Fruit fly (Drosophila melanogaster) whole organism, embryonic: ENCODE results near the gene soti.
A peak's percentile ranks its signal among the peaks of the same experiment; 100 is the strongest.

Experiments
- Aef1 ChIP-seq: fragments of 200-800 bp; sonication (Bioruptor generic); IDR thresholded peaks from 3 replicates; pipeline ENCODE4 v1.3.6; 2022; ENCODE audit warnings: missing biosample characterization, missing genetic modification characterization
- CG10147 ChIP-seq: fragments of 200-800 bp; sonication (Bioruptor generic); optimal IDR thresholded peaks from 2 replicates; lab custom pipeline; 2019; ENCODE audit warnings: missing biosample characterization, mild to moderate bottlenecking, missing genetic modification characterization, moderate library complexity
- CG11456 ChIP-seq: fragments of 200-800 bp; sonication (Bioruptor generic); IDR thresholded peaks from 3 replicates; pipeline ENCODE4 v1.3.6; 2022; ENCODE audit warnings: missing biosample characterization, missing genetic modification characterization
- CG1233 ChIP-seq: fragments of 200-800 bp; sonication (Bioruptor generic); optimal IDR thresholded peaks from 4 replicates; lab custom pipeline; 2018; ENCODE audit warnings: missing biosample characterization, mild to moderate bottlenecking, missing genetic modification characterization
- CG15269 ChIP-seq: fragments of 200-800 bp; sonication (Bioruptor generic); optimal IDR thresholded peaks from 2 replicates; lab custom pipeline; 2018; ENCODE audit warnings: missing biosample characterization, mild to moderate bottlenecking, missing genetic modification characterization, moderate library complexity
- CG17829 ChIP-seq: fragments of 200-800 bp; optimal IDR thresholded peaks from 2 replicates; lab custom pipeline; 2019; ENCODE audit warnings: missing biosample characterization, mild to moderate bottlenecking, missing genetic modification characterization, moderate library complexity
- CG18764 ChIP-seq: fragments of 200-800 bp; sonication (Bioruptor generic); optimal IDR thresholded peaks from 3 replicates; lab custom pipeline; 2016; ENCODE audit warnings: missing biosample characterization, missing genetic modification characterization
- CG2199 ChIP-seq: fragments of 200-800 bp; sonication (Bioruptor generic); IDR thresholded peaks from 3 replicates; pipeline ENCODE4 v1.3.6; 2022; ENCODE audit warnings: missing biosample characterization, missing genetic modification characterization
- CG2678 ChIP-seq: fragments of 200-800 bp; sonication (Bioruptor generic); optimal IDR thresholded peaks from 3 replicates; lab custom pipeline; 2019; ENCODE audit warnings: missing biosample characterization, mild to moderate bottlenecking, missing genetic modification characterization, moderate library complexity
- CG2712 ChIP-seq: fragments of 200-800 bp; optimal IDR thresholded peaks from 3 replicates; lab custom pipeline; 2019; ENCODE audit warnings: missing biosample characterization, mild to moderate bottlenecking, missing genetic modification characterization, moderate library complexity
- CG3407 ChIP-seq: fragments of 200-800 bp; sonication (Bioruptor generic); optimal IDR thresholded peaks from 2 replicates; lab custom pipeline; 2018; ENCODE audit warnings: missing biosample characterization, mild to moderate bottlenecking, missing genetic modification characterization
- CG3726 ChIP-seq: fragments of 200-800 bp; sonication (Bioruptor generic); IDR thresholded peaks from 3 replicates; pipeline ENCODE4, ENCODE4 v1.3.6; 2022; ENCODE audit warnings: missing biosample characterization, missing genetic modification characterization
- CG4617 ChIP-seq: fragments of 200-800 bp; sonication (Bioruptor generic); optimal IDR thresholded peaks from 3 replicates; lab custom pipeline; 2016; ENCODE audit warnings: missing biosample characterization, missing genetic modification characterization, borderline replicate concordance
- CG4854 ChIP-seq: fragments of 200-800 bp; sonication (Bioruptor generic); optimal IDR thresholded peaks from 2 replicates; lab custom pipeline; 2016; ENCODE audit warnings: missing biosample characterization, missing genetic modification characterization, inconsistent platforms
- CG6175 ChIP-seq: fragments of 200-800 bp; sonication (Bioruptor generic); IDR thresholded peaks from 3 replicates; pipeline ENCODE4 v1.3.6; 2022; ENCODE audit warnings: missing biosample characterization, missing genetic modification characterization
- CG7372 ChIP-seq: fragments of 200-800 bp; sonication (Bioruptor generic); IDR thresholded peaks from 2 replicates; pipeline ENCODE4 v1.3.6; 2022; ENCODE audit warnings: missing biosample characterization, missing genetic modification characterization
- CG8944 ChIP-seq: fragments of 200-800 bp; sonication (Bioruptor generic); optimal IDR thresholded peaks from 3 replicates; lab custom pipeline; 2016; ENCODE audit warnings: missing biosample characterization, missing genetic modification characterization
- CoRest ChIP-seq: fragments of 200-800 bp; sonication (Bioruptor generic); optimal IDR thresholded peaks from 3 replicates; lab custom pipeline; 2018; ENCODE audit warnings: missing biosample characterization, mild to moderate bottlenecking, missing genetic modification characterization, moderate library complexity
- D ChIP-seq, 2 experiments: fragments of 200-800 bp in 1 of 2; fragments of >200 bp in 1 of 2; sonication (Bioruptor generic) in 1 of 2; optimal IDR thresholded peaks; 2 replicates in 1 of 2; 3 replicates in 1 of 2; lab custom pipeline; 2017; ENCODE audit warnings: mild to moderate bottlenecking in 1 of 2, missing biosample characterization in 1 of 2, missing genetic modification characterization in 1 of 2, missing genetic modification reagents in 1 of 2
- Drgx ChIP-seq: fragments of 200-800 bp; sonication (Bioruptor generic); IDR thresholded peaks from 2 replicates; pipeline ENCODE4 v1.3.6; 2022; ENCODE audit warnings: missing biosample characterization, missing genetic modification characterization
- Ets97D ChIP-seq: fragments of 200-800 bp; sonication (Bioruptor generic); optimal IDR thresholded peaks from 3 replicates; lab custom pipeline; 2016; ENCODE audit warnings: missing biosample characterization, missing genetic modification characterization
- HHEX ChIP-seq: fragments of 200-800 bp; sonication (Bioruptor generic); optimal IDR thresholded peaks from 3 replicates; lab custom pipeline; 2017; ENCODE audit warnings: missing biosample characterization, mild to moderate bottlenecking, missing genetic modification characterization, missing genetic modification reagents
- HmgD ChIP-seq: fragments of 200-800 bp; sonication (Bioruptor generic); optimal IDR thresholded peaks from 3 replicates; lab custom pipeline; 2016; ENCODE audit warnings: missing biosample characterization, missing genetic modification characterization
- Lhr ChIP-seq: fragments of 200-800 bp; sonication (Bioruptor generic); optimal IDR thresholded peaks from 3 replicates; lab custom pipeline; 2017; ENCODE audit warnings: mild to moderate bottlenecking, missing biosample characterization, missing genetic modification reagents, missing genetic modification characterization
- MTF-1 ChIP-seq: fragments of 200-800 bp; sonication (Bioruptor generic); optimal IDR thresholded peaks from 2 replicates; lab custom pipeline; 2018; ENCODE audit warnings: missing biosample characterization, mild to moderate bottlenecking, missing genetic modification characterization, borderline replicate concordance
- Mad ChIP-seq: fragments of 200-800 bp; sonication (Bioruptor generic); optimal IDR thresholded peaks from 2 replicates; lab custom pipeline; 2016; ENCODE audit warnings: missing biosample characterization, missing genetic modification characterization
- Nf-YA ChIP-seq: fragments of 200-800 bp; sonication (Bioruptor generic); IDR thresholded peaks from 2 replicates; pipeline ENCODE4 v1.3.6; 2022; ENCODE audit warnings: missing biosample characterization, missing genetic modification characterization
- Side ChIP-seq: fragments of 200-800 bp; sonication (Bioruptor generic); optimal IDR thresholded peaks from 2 replicates; lab custom pipeline; 2016; ENCODE audit warnings: missing biosample characterization, missing genetic modification characterization
- Xrp1 ChIP-seq: fragments of 200-800 bp; sonication (Bioruptor generic); IDR thresholded peaks from 2 replicates; pipeline ENCODE4 v1.3.6; 2022; ENCODE audit warnings: missing biosample characterization, missing genetic modification characterization
- ci ChIP-seq: fragments of 200-800 bp; sonication (Bioruptor generic); IDR thresholded peaks from 3 replicates; pipeline ENCODE4 v1.3.6; 2022; ENCODE audit warnings: missing biosample characterization, missing genetic modification characterization
- exex ChIP-seq: fragments of 200-800 bp; sonication (Bioruptor generic); optimal IDR thresholded peaks from 4 replicates; lab custom pipeline; 2018; ENCODE audit warnings: missing biosample characterization, mild to moderate bottlenecking, missing genetic modification characterization, moderate library complexity
- fd102C ChIP-seq: fragments of 200-800 bp; sonication (Bioruptor generic); optimal IDR thresholded peaks from 2 replicates; lab custom pipeline; 2018; ENCODE audit warnings: missing biosample characterization, mild to moderate bottlenecking, missing genetic modification characterization, moderate library complexity
- grau ChIP-seq: fragments of 200-800 bp; optimal IDR thresholded peaks from 3 replicates; lab custom pipeline; 2019; ENCODE audit warnings: missing biosample characterization, mild to moderate bottlenecking, missing genetic modification characterization, moderate library complexity
- gro ChIP-seq: fragments of 200-800 bp; sonication (Bioruptor generic); optimal IDR thresholded peaks from 2 replicates; lab custom pipeline; 2016; ENCODE audit warnings: missing biosample characterization, missing genetic modification characterization
- hkb ChIP-seq, 2 experiments: fragments of 200-800 bp in 1 of 2; fragments of >200 bp in 1 of 2; sonication (Bioruptor generic) in 1 of 2; IDR thresholded peaks in 1 of 2; optimal IDR thresholded peaks in 1 of 2; 2 replicates each; pipeline versions ENCODE4 v1.3.6 to Lab custom; 2017 to 2022; ENCODE audit warnings: missing biosample characterization in 1 of 2, missing genetic modification characterization in 1 of 2
- inv ChIP-seq: fragments of 200-800 bp; sonication (Bioruptor generic); IDR thresholded peaks from 2 replicates; pipeline ENCODE4 v1.3.6; 2022; ENCODE audit warnings: missing biosample characterization, missing genetic modification characterization; ENCODE audit not compliant: partially characterized antibody
- jigr1 ChIP-seq: fragments of 200-800 bp; sonication (Bioruptor generic); IDR thresholded peaks from 3 replicates; pipeline ENCODE4 v1.3.6; 2022; ENCODE audit warnings: missing biosample characterization, missing genetic modification characterization
- maf-S ChIP-seq: fragments of 200-800 bp; sonication (Bioruptor generic); optimal IDR thresholded peaks from 2 replicates; lab custom pipeline; 2016; ENCODE audit warnings: missing biosample characterization, missing genetic modification characterization
- nau ChIP-seq: fragments of 200-800 bp; sonication (Bioruptor generic); optimal IDR thresholded peaks from 3 replicates; lab custom pipeline; 2017; ENCODE audit warnings: missing biosample characterization, mild to moderate bottlenecking, missing genetic modification characterization, missing genetic modification reagents
- nerfin-1 ChIP-seq: fragments of 200-800 bp; sonication (Bioruptor generic); optimal IDR thresholded peaks from 3 replicates; lab custom pipeline; 2019; ENCODE audit warnings: missing biosample characterization, mild to moderate bottlenecking, missing genetic modification characterization, moderate library complexity
- nmo ChIP-seq: fragments of 200-800 bp; sonication (Bioruptor generic); optimal IDR thresholded peaks from 2 replicates; lab custom pipeline; 2018; ENCODE audit warnings: missing biosample characterization, mild to moderate bottlenecking, missing genetic modification characterization, moderate library complexity
- pb ChIP-seq: fragments of 200-800 bp; sonication (Bioruptor generic); optimal IDR thresholded peaks from 3 replicates; lab custom pipeline; 2016; ENCODE audit warnings: missing biosample characterization, missing genetic modification characterization
- pfk ChIP-seq: fragments of 200-800 bp; sonication (Bioruptor generic); optimal IDR thresholded peaks from 2 replicates; lab custom pipeline; 2018; ENCODE audit warnings: missing biosample characterization, mild to moderate bottlenecking, missing genetic modification characterization, moderate library complexity
- sima ChIP-seq: fragments of 200-800 bp; sonication (Bioruptor generic); optimal IDR thresholded peaks from 2 replicates; lab custom pipeline; 2016; ENCODE audit warnings: missing biosample characterization, missing genetic modification characterization
- so ChIP-seq: fragments of 200-800 bp; sonication (Bioruptor generic); IDR thresholded peaks from 3 replicates; pipeline ENCODE4 v1.3.6; 2022; ENCODE audit warnings: missing biosample characterization, missing genetic modification characterization
- tll ChIP-seq, 2 experiments: fragments of 200-800 bp in 1 of 2; fragments of >200 bp in 1 of 2; sonication (Bioruptor generic) in 1 of 2; optimal IDR thresholded peaks; 2 replicates each; lab custom pipeline; 2017 to 2019; ENCODE audit warnings: missing biosample characterization in 2 of 2, missing genetic modification characterization in 2 of 2, mild to moderate bottlenecking in 1 of 2, moderate library complexity in 1 of 2
- tx ChIP-seq: fragments of 200-800 bp; sonication (Bioruptor generic); optimal IDR thresholded peaks from 2 replicates; lab custom pipeline; 2016; ENCODE audit warnings: missing biosample characterization, missing genetic modification characterization
- zfh2 ChIP-seq: fragments of 200-800 bp; sonication (Bioruptor generic); optimal IDR thresholded peaks from 2 replicates; lab custom pipeline; 2016; ENCODE audit warnings: missing biosample characterization, missing genetic modification characterization

Gene soti

dm6 chr3R:14386088-14386822 lies 4.8 kb upstream of the soti start (continued):
- no peak for TF ChIP-seq CG10147
- TF ChIP-seq D (optimal IDR thresholded peaks at IDR 0.05; lab: Kevin White, UChicago): no peak
- peak; percentile 74 for TF ChIP-seq D (GFP tag; optimal IDR thresholded peaks at IDR 0.05; lab: Kevin White, UChicago)
- TF ChIP-seq nerfin-1 (tag; lab: Kevin White, UChicago): peak; percentile 43
- TF ChIP-seq maf-S (GFP tag; lab: Kevin White, UChicago): no peak
- peak; percentile 44 for TF ChIP-seq CG2678 (tag; lab: Kevin White, UChicago)
- peak; percentile 15 for TF ChIP-seq CG3407
- TF ChIP-seq Mad (GFP tag; lab: Kevin White, UChicago): no peak
- TF ChIP-seq CG4617 (GFP tag; lab: Kevin White, UChicago): no peak
- TF ChIP-seq CG8944 (GFP tag; lab: Kevin White, UChicago): no peak
- TF ChIP-seq HHEX (GFP tag; lab: Kevin White, UChicago): peak; percentile 3
- no peak for TF ChIP-seq CG15269
- TF ChIP-seq Side (GFP tag; lab: Kevin White, UChicago): no peak
- TF ChIP-seq Ets97D (GFP tag; lab: Kevin White, UChicago): no peak
- TF ChIP-seq nau (GFP tag; lab: Kevin White, UChicago): no peak
- no peak for TF ChIP-seq jigr1 (GFP tag; lab: Robert Waterston, UW)
- TF ChIP-seq zfh2 (GFP tag; lab: Kevin White, UChicago): no peak
- no peak for TF ChIP-seq tll (GFP tag; optimal IDR thresholded peaks at IDR 0.05; lab: Kevin White, UChicago)
- no peak for TF ChIP-seq CG3726
- no peak for TF ChIP-seq HmgD (GFP tag; lab: Kevin White, UChicago)
- no peak for TF ChIP-seq CG1233
- no peak for TF ChIP-seq fd102C
- no peak for TF ChIP-seq Nf-YA (GFP tag; lab: Robert Waterston, UW)
- TF ChIP-seq Lhr (GFP tag; lab: Kevin White, UChicago): no peak
- TF ChIP-seq CG17829 (tag; lab: Kevin White, UChicago): peak; percentile 38
- peak; percentile 45; the same call in 1 of the 2 replicates for TF ChIP-seq Xrp1
- 0 out of 3 replicates have a peak, but pooled peaks have one; percentile 20 for TF ChIP-seq ci
- no peak for TF ChIP-seq Aef1 (GFP tag; lab: Robert Waterston, UW)
- TF ChIP-seq CG7372 (GFP tag; lab: Robert Waterston, UW): no peak
- TF ChIP-seq pfk: no peak
- no peak for TF ChIP-seq CG11456 (GFP tag; lab: Robert Waterston, UW)
- TF ChIP-seq exex (tag; lab: Kevin White, UChicago): no peak
- TF ChIP-seq so (GFP tag; lab: Robert Waterston, UW): peak; percentile 13; the same call in 1 of the 3 replicates
- TF ChIP-seq CG4854: no peak
- TF ChIP-seq Drgx (GFP tag; lab: Robert Waterston, UW): no peak
- TF ChIP-seq CG18764: no peak
- TF ChIP-seq grau (tag; lab: Kevin White, UChicago): peak; percentile 47
- TF ChIP-seq inv (GFP tag; lab: Robert Waterston, UW): no peak
- TF ChIP-seq hkb (optimal IDR thresholded peaks at IDR 0.05; lab: Kevin White, UChicago): no peak
- no peak for TF ChIP-seq hkb (GFP tag; IDR thresholded peaks at IDR 0.05; lab: Robert Waterston, UW)
- TF ChIP-seq sima (GFP tag; lab: Kevin White, UChicago): no peak
- peak; percentile 53 for TF ChIP-seq CG2712
- peak; percentile 71 for TF ChIP-seq nmo (GFP tag; lab: Kevin White, UChicago)
- TF ChIP-seq pb: no peak
- no peak for TF ChIP-seq tx (GFP tag; lab: Kevin White, UChicago)
- no peak for TF ChIP-seq MTF-1
- TF ChIP-seq CG6175: no peak
- peak; percentile 54 for TF ChIP-seq CoRest (tag; lab: Kevin White, UChicago)
- peak; percentile 72; the same call in 2 of the 3 replicates for TF ChIP-seq CG2199 (GFP tag; lab: Robert Waterston, UW)
- TF ChIP-seq gro (GFP tag; lab: Kevin White, UChicago): no peak
